Fruit fly (Drosophila melanogaster): ENCODE measurements around the gene Gprk2.

Gene Gprk2

DNA sequence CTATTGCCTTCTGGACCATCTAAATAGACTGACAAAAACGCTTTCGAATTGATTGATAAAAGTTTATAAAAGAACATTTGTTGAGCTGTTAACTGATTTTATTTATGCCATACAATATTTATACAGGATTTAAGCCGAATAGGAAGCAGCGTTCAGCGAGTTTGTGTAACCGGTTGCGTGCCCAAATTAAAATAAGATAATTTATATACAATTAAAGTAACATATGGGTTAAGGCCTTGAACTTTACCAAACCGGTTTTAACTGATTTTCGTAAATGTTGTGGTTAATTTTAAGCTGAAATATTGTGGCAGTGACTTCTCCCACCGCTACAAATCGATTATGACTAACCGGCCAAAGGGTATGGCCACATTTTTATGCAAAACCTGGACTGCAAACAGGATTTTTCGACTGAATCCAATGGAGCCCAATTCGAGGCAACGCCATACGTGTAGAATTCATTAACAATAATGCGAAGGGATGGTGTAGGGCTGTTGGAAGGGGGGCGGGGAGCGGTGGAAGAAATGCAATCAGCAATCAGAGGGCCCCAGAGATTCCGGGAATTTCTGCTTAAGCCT is 4.7 kb downstream of the Gprk2 start:
- no peak for TF ChIP-seq CG17801 (GFP tag; optimal IDR thresholded peaks at IDR 0.05; ENCODE audit: partially characterized antibody)

DNA sequence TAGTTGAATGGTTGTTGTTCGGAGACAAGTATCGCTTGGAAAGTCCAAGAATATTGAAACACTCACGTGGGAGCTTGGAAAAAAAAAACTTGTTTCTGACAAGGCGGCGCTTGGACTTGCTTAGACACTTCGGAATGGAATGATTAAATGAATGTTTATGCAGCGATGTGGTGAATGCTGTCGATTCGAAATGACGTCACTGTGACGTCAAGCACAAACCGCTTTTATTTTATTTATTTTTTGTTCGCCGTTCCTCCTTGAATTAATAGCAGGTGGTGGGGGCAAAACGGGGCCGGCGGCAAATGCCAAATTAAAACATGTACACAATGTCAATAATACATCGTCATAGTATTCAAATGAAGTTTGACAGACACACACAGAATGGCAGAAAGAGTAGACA is 14.5 kb downstream of the Gprk2 start:
- no peak for TF ChIP-seq CG17801 (GFP tag; optimal IDR thresholded peaks at IDR 0.05; ENCODE audit: partially characterized antibody)

DNA sequence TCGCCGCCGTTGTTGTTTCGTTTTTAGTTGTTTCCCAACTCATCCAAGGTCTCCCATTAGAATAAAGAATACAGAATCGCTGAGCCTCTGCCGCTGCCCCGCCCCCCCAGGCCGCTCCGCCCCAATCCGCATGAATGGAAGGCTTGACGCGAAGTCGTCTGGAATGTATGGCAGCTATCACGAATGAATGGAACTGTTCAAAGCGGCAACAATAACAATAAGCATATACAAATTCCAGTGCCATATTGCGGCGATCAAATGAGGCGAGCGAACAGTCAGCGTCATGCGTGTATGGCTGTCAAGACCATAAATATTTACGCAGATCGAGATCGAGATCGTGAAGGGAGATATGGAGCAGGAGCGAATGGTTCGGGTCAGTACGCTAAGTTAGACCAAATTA is 15.6 kb downstream of the Gprk2 start:
- no peak for TF ChIP-seq CG17801 (GFP tag; optimal IDR thresholded peaks at IDR 0.05; ENCODE audit: partially characterized antibody)

DNA sequence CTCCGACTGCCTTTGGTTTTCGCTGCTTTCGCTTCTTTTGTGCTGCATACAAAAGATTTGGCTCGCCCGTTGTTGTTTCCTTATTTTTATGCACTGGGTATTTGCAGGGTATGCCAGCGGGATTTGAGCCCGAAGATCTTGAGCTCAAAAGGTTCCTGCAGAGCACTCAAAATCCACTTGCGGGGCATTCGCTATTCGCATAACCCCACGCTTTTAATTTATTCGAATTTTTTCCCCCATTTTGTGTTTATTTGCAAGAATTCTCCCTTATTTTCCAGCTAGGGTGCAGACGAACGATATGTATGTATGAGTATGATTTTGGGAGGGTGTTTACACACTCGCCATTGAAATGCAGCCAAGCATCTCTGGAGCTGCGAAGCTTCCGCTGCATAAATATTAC is 16.9 kb downstream of the Gprk2 start:
- no peak for TF ChIP-seq CG17801 (GFP tag; optimal IDR thresholded peaks at IDR 0.05; ENCODE audit: partially characterized antibody)

DNA sequence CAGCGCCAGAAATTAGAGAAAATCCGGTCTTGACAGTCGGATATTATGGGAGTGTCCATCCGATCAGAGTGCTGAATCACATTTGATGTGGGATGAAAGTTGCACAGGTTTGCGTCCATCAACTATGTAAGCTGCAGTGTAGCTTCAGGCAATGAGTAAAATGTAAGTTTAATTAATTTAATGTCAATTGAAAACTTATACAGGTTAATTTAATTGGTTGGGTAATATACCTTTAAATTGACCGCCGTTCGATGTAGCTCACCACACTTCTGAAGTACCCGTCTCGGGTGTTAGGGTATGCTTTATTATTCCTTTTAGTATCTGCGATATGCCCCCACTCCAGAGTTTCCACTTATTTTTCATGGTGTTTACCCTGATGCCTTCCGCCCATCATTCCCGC is 19.4 kb downstream of the Gprk2 start:
- TF ChIP-seq CG17801 (GFP tag; optimal IDR thresholded peaks at IDR 0.05; ENCODE audit: partially characterized antibody), result no peak

DNA sequence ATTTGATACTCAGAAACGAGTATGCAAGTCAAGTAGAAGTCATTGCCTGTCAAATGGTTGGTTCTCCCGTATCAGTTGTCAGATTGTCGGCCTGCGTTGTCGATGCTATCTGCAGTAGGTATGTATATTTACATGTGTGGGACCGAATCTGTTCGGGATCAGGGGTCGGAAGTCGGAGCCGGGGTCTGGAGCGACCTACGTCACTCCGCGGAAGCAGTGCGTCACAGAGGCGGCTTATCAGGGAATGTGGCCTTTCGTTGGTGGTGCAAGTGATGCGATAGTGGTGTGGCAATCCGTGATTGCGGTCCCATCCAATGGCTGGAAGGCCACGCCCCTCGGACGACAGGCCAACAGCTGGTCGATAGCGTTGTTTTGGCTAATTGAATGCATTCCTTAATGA is 30.6 kb downstream of the Gprk2 start:
- no peak for TF ChIP-seq CG17801 (GFP tag; optimal IDR thresholded peaks at IDR 0.05; ENCODE audit: partially characterized antibody)

DNA sequence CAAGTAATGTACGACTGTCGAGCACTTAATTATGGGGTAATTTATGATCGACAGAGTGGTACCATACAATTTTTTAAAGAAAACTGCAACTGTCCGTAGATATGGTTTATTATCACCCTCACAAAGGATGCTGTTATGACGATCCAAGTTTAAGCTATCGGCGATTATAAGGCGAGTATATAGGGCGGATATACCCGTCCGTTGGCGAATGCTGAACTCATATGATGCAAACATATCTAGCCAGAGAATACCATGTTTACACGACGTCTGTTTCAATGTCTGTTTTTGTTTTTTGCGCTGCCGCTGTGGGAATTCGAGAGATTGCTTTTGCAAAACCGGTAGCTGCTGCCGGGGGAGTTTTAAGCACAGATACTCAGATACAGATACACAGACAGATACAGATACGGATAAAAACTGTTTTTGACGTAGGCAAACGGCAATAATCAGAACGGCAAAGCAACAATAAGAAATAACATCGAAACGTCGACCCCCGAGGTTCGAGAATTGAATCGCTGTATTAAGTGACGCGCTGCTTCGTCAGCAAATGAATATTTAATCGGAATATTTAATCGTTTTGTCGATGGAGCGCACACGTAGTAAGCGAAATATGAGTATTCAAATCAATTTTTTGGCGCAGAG is 32.5 kb downstream of the Gprk2 start:
- TF ChIP-seq CG17801 (GFP tag; optimal IDR thresholded peaks at IDR 0.05; ENCODE audit: partially characterized antibody), result no peak

DNA sequence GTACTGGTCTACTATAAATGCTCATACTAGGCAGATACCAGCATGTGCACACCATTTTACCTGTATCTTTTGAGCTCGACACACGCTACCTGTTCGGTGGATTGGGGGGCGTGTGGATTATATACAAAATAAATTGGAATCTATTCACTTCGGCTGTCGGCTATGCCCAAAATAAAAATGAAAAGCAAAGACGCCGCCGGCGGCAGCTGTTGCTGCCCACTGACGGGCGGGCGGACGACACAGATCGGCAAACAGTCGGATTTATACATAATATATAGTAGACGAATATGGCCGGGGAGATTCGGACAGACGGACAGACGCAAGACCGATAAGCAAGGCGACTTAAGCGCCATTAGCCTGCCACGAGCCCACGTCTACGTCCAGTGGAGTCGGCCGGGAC is 33.8 kb downstream of the Gprk2 start:
- TF ChIP-seq CG17801 (GFP tag; optimal IDR thresholded peaks at IDR 0.05; ENCODE audit: partially characterized antibody), result no peak

DNA sequence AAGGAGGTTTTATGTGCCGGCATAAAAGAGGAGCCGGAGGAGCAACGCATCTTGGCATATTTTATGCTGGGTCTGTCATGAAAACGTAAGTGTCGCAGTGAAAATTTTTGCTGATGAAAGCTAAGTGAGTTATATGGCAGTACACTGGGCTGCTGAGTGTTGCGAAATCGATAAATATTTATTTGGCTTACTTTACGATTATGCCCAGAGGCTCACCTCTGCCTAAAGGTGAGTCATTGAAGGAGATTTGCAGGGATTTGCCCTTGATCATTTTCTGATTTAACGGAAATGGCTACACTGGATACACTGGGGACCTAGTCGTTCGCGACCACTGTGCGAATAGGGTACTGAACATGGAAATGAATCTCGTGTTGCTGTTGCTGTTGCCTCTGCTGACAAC is 34.9 kb downstream of the Gprk2 start:
- no peak for TF ChIP-seq CG17801 (GFP tag; optimal IDR thresholded peaks at IDR 0.05; ENCODE audit: partially characterized antibody)

DNA sequence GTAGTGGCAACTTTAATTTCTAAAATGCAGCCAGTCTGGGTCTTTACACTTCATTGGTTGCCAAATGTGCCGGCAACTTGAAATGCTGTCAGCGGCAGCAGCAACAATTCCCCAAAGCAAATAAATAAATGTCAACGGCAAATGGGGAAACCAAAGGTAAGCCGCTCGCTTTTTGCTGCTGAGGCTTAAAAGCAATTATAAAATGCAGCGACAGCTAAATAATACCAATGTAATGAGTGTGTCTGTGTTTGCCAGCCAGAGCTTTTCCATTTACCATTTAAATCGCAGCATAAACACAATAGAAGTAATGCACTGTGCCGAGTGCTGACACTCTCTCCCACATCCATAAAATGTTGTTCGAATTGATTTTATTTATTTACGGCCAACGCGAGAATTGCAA is 35.5 kb downstream of the Gprk2 start:
- TF ChIP-seq CG17801 (GFP tag; optimal IDR thresholded peaks at IDR 0.05; ENCODE audit: partially characterized antibody), result no peak

DNA sequence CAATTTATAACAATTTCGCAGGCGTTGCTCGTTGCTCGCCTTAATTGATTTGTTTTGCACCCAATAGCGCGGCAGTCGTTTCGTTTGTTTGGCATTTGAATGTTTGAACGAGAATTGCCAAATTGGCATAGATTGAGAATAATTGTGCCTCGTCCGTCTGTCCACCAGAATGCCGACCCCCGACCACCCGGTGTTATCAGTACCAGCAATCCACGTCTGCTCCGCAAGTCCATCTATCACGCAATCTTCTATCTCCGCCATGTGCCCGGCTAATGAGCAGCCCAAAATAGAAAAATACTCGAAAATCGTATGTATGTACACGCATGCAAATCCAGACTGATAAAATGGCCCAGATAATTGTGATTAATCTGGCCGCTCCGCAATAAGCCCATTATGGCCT is 38.0 kb downstream of the Gprk2 start:
- TF ChIP-seq CG17801 (GFP tag; optimal IDR thresholded peaks at IDR 0.05; ENCODE audit: partially characterized antibody), result no peak

DNA sequence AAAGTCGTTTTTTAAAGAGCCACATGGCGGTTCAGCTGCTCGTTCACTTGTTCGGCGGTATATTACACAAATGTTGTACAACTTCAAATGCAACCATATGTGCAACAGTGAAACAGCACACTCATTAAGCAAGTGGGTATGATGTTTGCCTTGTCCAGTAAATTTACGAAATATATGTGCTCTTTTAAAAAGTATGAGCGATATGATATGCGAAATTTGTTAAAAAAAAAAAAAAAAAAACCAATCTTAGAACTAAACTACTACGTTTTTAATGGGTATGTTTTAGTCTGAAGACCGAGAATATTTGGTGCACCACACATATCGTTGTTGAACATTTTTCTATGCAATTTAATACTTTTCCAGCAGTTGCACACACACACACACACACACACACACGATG is 38.4 kb downstream of the Gprk2 start:
- TF ChIP-seq CG17801 (GFP tag; optimal IDR thresholded peaks at IDR 0.05; ENCODE audit: partially characterized antibody), result peak; percentile 10

DNA sequence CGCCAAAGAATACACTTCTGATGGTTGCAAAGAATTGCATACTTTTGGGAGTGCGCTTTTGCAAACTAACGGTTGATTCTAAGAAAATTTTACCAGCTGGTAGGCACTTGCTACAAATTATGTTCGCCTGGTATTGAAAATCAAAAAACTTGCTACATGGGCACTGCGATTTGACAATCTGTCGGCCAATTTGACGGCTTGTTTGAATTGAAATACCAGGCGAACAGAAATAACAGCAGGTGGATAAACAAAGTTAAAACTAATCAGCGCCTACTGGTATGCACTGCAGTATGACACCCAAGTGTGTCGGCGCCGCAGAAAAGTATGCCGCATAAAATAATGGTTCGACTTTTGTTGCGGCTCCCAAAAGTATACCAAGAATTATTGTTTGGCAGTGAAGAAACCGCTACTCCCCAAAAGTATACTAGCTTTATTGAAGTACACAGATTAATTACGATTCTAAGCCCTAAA is 53.0 kb downstream of the Gprk2 start:
- peak; percentile 13 for TF ChIP-seq CG17801 (GFP tag; optimal IDR thresholded peaks at IDR 0.05; ENCODE audit: partially characterized antibody)

DNA sequence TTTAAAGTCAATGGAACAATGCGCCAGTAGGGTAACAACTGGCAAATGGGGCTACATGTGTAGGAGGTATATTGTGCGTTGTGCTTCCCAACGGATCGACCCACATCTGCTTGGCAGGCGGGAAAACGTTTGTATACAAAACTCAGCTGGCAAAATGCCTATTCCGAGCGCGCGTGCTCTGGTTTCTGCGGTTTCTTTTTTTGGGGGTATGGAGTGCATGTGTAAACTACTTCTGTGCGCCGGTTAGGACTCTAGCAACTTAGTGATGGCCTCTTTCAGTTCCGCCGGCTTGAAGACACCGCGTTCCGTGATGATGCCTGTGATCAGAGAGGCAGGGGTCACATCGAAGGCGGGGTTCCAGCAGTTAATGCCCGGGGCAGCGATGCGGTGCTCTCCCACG is 54.7 kb downstream of the Gprk2 start, which contains the start of gene Loxl1:
Gene Loxl1 (minus strand): TSS at position 101 of the 400 bp plus-strand sequence.
- TF ChIP-seq CG17801 (GFP tag; optimal IDR thresholded peaks at IDR 0.05; ENCODE audit: partially characterized antibody), result no peak

DNA sequence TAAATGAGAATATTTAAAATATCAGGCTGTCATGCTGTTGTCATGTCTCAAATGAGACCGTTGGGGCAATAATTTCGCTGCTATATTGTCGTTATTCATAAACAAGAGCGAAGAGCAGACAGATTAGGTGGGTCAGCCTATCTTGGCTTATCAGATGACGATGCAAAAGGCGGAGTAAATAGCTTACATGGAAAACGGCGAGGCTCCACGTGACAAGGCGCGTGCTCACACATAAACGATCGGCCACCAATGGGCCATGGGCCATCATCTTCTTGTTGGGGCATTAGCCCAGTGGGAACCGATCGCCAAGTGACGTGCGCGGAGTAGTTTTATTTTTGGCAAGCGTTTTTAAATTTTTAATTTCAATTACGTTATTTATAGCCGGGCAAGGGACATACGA is 56.2 kb downstream of the Gprk2 start:
- no peak for TF ChIP-seq CG17801 (GFP tag; optimal IDR thresholded peaks at IDR 0.05; ENCODE audit: partially characterized antibody)

DNA sequence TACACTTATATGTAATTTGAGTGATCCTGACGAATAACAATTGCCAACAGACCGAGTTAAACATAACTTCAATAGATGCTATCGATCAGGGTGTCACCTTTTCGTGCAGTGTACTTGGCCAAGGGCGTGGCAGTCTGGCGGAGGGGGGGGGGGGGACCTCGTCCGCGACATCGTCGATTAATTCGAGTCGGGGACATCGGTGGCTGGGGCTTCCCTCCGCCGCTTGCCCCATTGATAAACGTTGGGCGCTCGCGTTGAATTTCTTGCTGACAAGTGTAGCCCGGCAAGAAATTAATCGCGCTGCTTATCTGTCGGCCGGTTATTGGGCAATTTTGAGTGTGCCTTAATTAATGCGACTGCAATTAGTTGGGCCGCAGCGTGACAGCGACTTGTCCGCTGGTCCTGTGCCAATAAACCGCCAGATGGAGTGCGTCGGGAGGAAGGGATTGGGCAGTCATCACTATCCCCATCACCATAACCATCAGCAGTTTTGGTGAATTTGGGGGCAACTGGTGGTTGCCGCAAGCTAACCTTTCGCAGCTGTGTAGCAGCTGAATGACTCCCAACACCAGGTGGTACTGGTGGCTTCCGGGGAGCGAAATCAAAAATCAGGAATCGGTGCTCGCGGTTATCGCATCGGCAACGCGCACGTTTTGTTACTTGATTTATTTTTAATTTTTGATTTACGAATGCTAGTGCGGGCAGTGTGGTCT is 57.4 kb downstream of the Gprk2 start:
- no peak for TF ChIP-seq CG17801 (GFP tag; optimal IDR thresholded peaks at IDR 0.05; ENCODE audit: partially characterized antibody)

All from ovary, adult (tissue).